Worm (Caenorhabditis elegans) whole organism, late embryonic: ENCODE measurements around the gene crls-1.
A peak's percentile ranks its signal among the peaks of the same experiment; 100 is the strongest.

Source experiments
- C08G9.2 ChIP-seq: sonication (generic microtip); optimal IDR thresholded peaks from 2 replicates; lab custom pipeline; 2016; ENCODE audit warnings: mild to moderate bottlenecking, missing genetic modification characterization, moderate library complexity, missing compliant biosample characterization
- C38D4.7 ChIP-seq: fragments of 200-800 bp; sonication (Bioruptor generic); optimal IDR thresholded peaks from 2 replicates; lab custom pipeline; 2018; ENCODE audit warnings: mild to moderate bottlenecking, missing genetic modification characterization, moderate library complexity, missing compliant biosample characterization
- F13H6.1 ChIP-seq: sonication (generic microtip); optimal IDR thresholded peaks from 2 replicates; lab custom pipeline; 2016; ENCODE audit warnings: missing genetic modification characterization, missing compliant biosample characterization
- K02D7.2 ChIP-seq: sonication (generic microtip); optimal IDR thresholded peaks from 2 replicates; lab custom pipeline; 2017; ENCODE audit warnings: mild to moderate bottlenecking, missing genetic modification characterization, missing compliant biosample characterization
- K09A11.1 ChIP-seq: sonication (generic microtip); optimal IDR thresholded peaks from 2 replicates; lab custom pipeline; 2017; ENCODE audit warnings: antibody characterized with exemption, mild to moderate bottlenecking, missing genetic modification characterization, missing compliant biosample characterization; ENCODE audit not compliant: insufficient read depth
- T23F11.4 ChIP-seq: fragments of 200-800 bp; sonication (Bioruptor generic); optimal IDR thresholded peaks from 2 replicates; lab custom pipeline; 2018; ENCODE audit warnings: mild to moderate bottlenecking, missing genetic modification characterization, missing compliant biosample characterization
- Y22D7AL.16 ChIP-seq: sonication (generic microtip); optimal IDR thresholded peaks from 2 replicates; lab custom pipeline; 2016; ENCODE audit warnings: missing genetic modification characterization, missing compliant biosample characterization
- ama-1 ChIP-seq: fragments of 150-350 bp; optimal IDR thresholded peaks from 2 replicates; lab custom pipeline; 2014
- ceh-14 ChIP-seq: sonication (generic microtip); optimal IDR thresholded peaks from 2 replicates; lab custom pipeline; 2016; ENCODE audit warnings: missing genotype, missing genetic modification characterization, missing compliant biosample characterization
- ceh-18 ChIP-seq: sonication (generic microtip); optimal IDR thresholded peaks from 2 replicates; lab custom pipeline; 2016; ENCODE audit warnings: missing genetic modification characterization, missing compliant biosample characterization
- ceh-19 ChIP-seq: fragments of 200-800 bp; sonication (Bioruptor generic); optimal IDR thresholded peaks from 2 replicates; lab custom pipeline; 2018; ENCODE audit warnings: mild to moderate bottlenecking, missing genetic modification characterization, missing compliant biosample characterization
- ceh-2 ChIP-seq: sonication (generic microtip); optimal IDR thresholded peaks from 2 replicates; lab custom pipeline; 2016; ENCODE audit warnings: missing genotype, missing genetic modification characterization, missing compliant biosample characterization
- ceh-24 ChIP-seq: sonication (generic microtip); optimal IDR thresholded peaks from 2 replicates; lab custom pipeline; 2016; ENCODE audit warnings: mild to moderate bottlenecking, missing genetic modification characterization, missing compliant biosample characterization
- ceh-31 ChIP-seq: sonication (generic microtip); optimal IDR thresholded peaks from 2 replicates; lab custom pipeline; 2016; ENCODE audit warnings: missing genetic modification characterization, missing compliant biosample characterization
- ceh-34 ChIP-seq: sonication (generic microtip); optimal IDR thresholded peaks from 2 replicates; lab custom pipeline; 2016; ENCODE audit warnings: mild to moderate bottlenecking, missing genetic modification characterization, missing compliant biosample characterization
- ceh-48 ChIP-seq: sonication (generic microtip); optimal IDR thresholded peaks from 2 replicates; lab custom pipeline; 2016; ENCODE audit warnings: missing genetic modification characterization, inconsistent platforms, missing compliant biosample characterization
- ceh-6 ChIP-seq: fragments of 200-800 bp; sonication (Bioruptor generic); optimal IDR thresholded peaks from 2 replicates; lab custom pipeline; 2018; ENCODE audit warnings: mild to moderate bottlenecking, missing genetic modification characterization, missing compliant biosample characterization
- che-1 ChIP-seq: sonication (generic microtip); optimal IDR thresholded peaks from 2 replicates; lab custom pipeline; 2016; ENCODE audit warnings: mild to moderate bottlenecking, missing genetic modification characterization, missing compliant biosample characterization
- elt-2 ChIP-seq: sonication (generic microtip); optimal IDR thresholded peaks from 2 replicates; lab custom pipeline; 2016; ENCODE audit warnings: missing genetic modification reagents, missing genetic modification characterization, missing compliant biosample characterization
- elt-4 ChIP-seq: sonication (generic microtip); optimal IDR thresholded peaks from 2 replicates; lab custom pipeline; 2016; ENCODE audit warnings: missing genetic modification characterization, missing compliant biosample characterization
- ets-4 ChIP-seq: sonication (generic microtip); optimal IDR thresholded peaks from 2 replicates; lab custom pipeline; 2016; ENCODE audit warnings: missing genetic modification characterization, missing compliant biosample characterization
- eyg-1 ChIP-seq: sonication (generic microtip); optimal IDR thresholded peaks from 2 replicates; lab custom pipeline; 2016; ENCODE audit warnings: missing genotype, missing genetic modification characterization, missing compliant biosample characterization
- fax-1 ChIP-seq: sonication (generic microtip); optimal IDR thresholded peaks from 2 replicates; lab custom pipeline; 2016; ENCODE audit warnings: missing genotype, missing genetic modification characterization, missing compliant biosample characterization
- fkh-6 ChIP-seq: sonication (generic microtip); optimal IDR thresholded peaks from 2 replicates; lab custom pipeline; 2016; ENCODE audit warnings: missing genetic modification characterization, missing compliant biosample characterization
- gmeb-2 ChIP-seq: sonication (generic microtip); optimal IDR thresholded peaks from 2 replicates; lab custom pipeline; 2016; ENCODE audit warnings: missing genetic modification characterization, inconsistent platforms, missing compliant biosample characterization
- hlh-13 ChIP-seq: fragments of 200-800 bp; sonication (Bioruptor generic); optimal IDR thresholded peaks from 2 replicates; lab custom pipeline; 2018; ENCODE audit warnings: mild to moderate bottlenecking, missing genetic modification characterization, missing compliant biosample characterization
- hlh-6 ChIP-seq: sonication (generic microtip); optimal IDR thresholded peaks from 2 replicates; lab custom pipeline; 2016; ENCODE audit warnings: missing genotype, missing genetic modification characterization, missing compliant biosample characterization
- hlh-8 ChIP-seq: sonication (generic microtip); optimal IDR thresholded peaks from 2 replicates; lab custom pipeline; 2016; ENCODE audit warnings: missing genotype, missing genetic modification characterization, missing compliant biosample characterization
- lim-6 ChIP-seq: sonication (generic microtip); optimal IDR thresholded peaks from 2 replicates; lab custom pipeline; 2016; ENCODE audit warnings: missing genetic modification characterization, missing compliant biosample characterization
- lin-11 ChIP-seq: fragments of 200-800 bp; sonication (Bioruptor generic); optimal IDR thresholded peaks from 2 replicates; lab custom pipeline; 2018; ENCODE audit warnings: mild to moderate bottlenecking, missing genetic modification characterization, missing compliant biosample characterization
- madf-2 ChIP-seq: sonication (generic microtip); optimal IDR thresholded peaks from 2 replicates; lab custom pipeline; 2017; ENCODE audit warnings: missing genetic modification characterization, missing compliant biosample characterization
- mec-3 ChIP-seq: sonication (generic microtip); optimal IDR thresholded peaks from 2 replicates; lab custom pipeline; 2016; ENCODE audit warnings: borderline replicate concordance, missing genetic modification characterization, missing compliant biosample characterization
- nfya-1 ChIP-seq: sonication (generic microtip); optimal IDR thresholded peaks from 2 replicates; lab custom pipeline; 2017; ENCODE audit warnings: missing genetic modification characterization, mild to moderate bottlenecking, missing compliant biosample characterization, antibody characterized with exemption, moderate library complexity
- npax-4 ChIP-seq: sonication (generic microtip); optimal IDR thresholded peaks from 2 replicates; lab custom pipeline; 2016; ENCODE audit warnings: missing genetic modification characterization, missing compliant biosample characterization
- pag-3 ChIP-seq: sonication (generic microtip); optimal IDR thresholded peaks from 2 replicates; lab custom pipeline; 2016; ENCODE audit warnings: missing compliant biosample characterization, missing genetic modification characterization, borderline replicate concordance
- pat-9 ChIP-seq: fragments of 200-800 bp; sonication (Bioruptor generic); optimal IDR thresholded peaks from 2 replicates; lab custom pipeline; 2018; ENCODE audit warnings: mild to moderate bottlenecking, missing genetic modification characterization, moderate library complexity, missing compliant biosample characterization
- pax-1 ChIP-seq: fragments of 150-350 bp; optimal IDR thresholded peaks from 2 replicates; lab custom pipeline; 2014; ENCODE audit warnings: missing biosample characterization, missing genetic modification characterization
- pha-2 ChIP-seq: sonication (generic microtip); optimal IDR thresholded peaks from 2 replicates; lab custom pipeline; 2017; ENCODE audit warnings: mild to moderate bottlenecking, missing genetic modification characterization, missing compliant biosample characterization
- pqm-1 ChIP-seq: sonication (generic microtip); optimal IDR thresholded peaks from 2 replicates; lab custom pipeline; 2016; ENCODE audit warnings: missing genetic modification characterization, missing compliant biosample characterization
- ref-2 ChIP-seq: sonication (generic microtip); optimal IDR thresholded peaks from 2 replicates; lab custom pipeline; 2016; ENCODE audit warnings: missing genetic modification characterization, missing compliant biosample characterization
- rnt-1 ChIP-seq: sonication (generic microtip); optimal IDR thresholded peaks from 2 replicates; lab custom pipeline; 2016; ENCODE audit warnings: missing genetic modification characterization, missing compliant biosample characterization
- sdc-2 ChIP-seq: sonication (generic microtip); optimal IDR thresholded peaks from 2 replicates; lab custom pipeline; 2016; ENCODE audit warnings: missing genotype, missing genetic modification characterization, missing compliant biosample characterization
- sox-4 ChIP-seq: sonication (generic microtip); optimal IDR thresholded peaks from 2 replicates; lab custom pipeline; 2017; ENCODE audit warnings: mild to moderate bottlenecking, missing genetic modification characterization, inconsistent platforms, missing compliant biosample characterization
- syd-9 ChIP-seq: sonication (generic microtip); optimal IDR thresholded peaks from 2 replicates; lab custom pipeline; 2016; ENCODE audit warnings: mild to moderate bottlenecking, missing genetic modification characterization, moderate library complexity, missing compliant biosample characterization
- tbx-2 ChIP-seq: sonication (generic microtip); optimal IDR thresholded peaks from 2 replicates; lab custom pipeline; 2016; ENCODE audit warnings: missing genetic modification characterization, missing compliant biosample characterization
- tbx-7 ChIP-seq: sonication (generic microtip); optimal IDR thresholded peaks from 2 replicates; lab custom pipeline; 2016; ENCODE audit warnings: missing genotype, missing genetic modification characterization, missing compliant biosample characterization
- ttx-3 ChIP-seq: sonication (generic microtip); optimal IDR thresholded peaks from 2 replicates; lab custom pipeline; 2016; ENCODE audit warnings: missing genetic modification reagents, missing genetic modification characterization, missing compliant biosample characterization
- unc-42 ChIP-seq: sonication (generic microtip); optimal IDR thresholded peaks from 2 replicates; lab custom pipeline; 2016; ENCODE audit warnings: missing genotype, missing genetic modification characterization, missing compliant biosample characterization
- unc-86 ChIP-seq: sonication (generic microtip); optimal IDR thresholded peaks from 2 replicates; lab custom pipeline; 2016; ENCODE audit warnings: missing genetic modification characterization, missing compliant biosample characterization
- zip-5 ChIP-seq: sonication (generic microtip); optimal IDR thresholded peaks from 2 replicates; lab custom pipeline; 2016; ENCODE audit warnings: missing genetic modification characterization, missing compliant biosample characterization
- ztf-16 ChIP-seq: sonication (generic microtip); optimal IDR thresholded peaks from 2 replicates; lab custom pipeline; 2017; ENCODE audit warnings: missing genetic modification characterization, missing compliant biosample characterization

The crls-1 gene

ce11 chrIII:936037-936507, 26.4 kb upstream of the crls-1 start, which contains the start of gene fbxa-55:
fbxa-55 (minus strand) TSS chrIII:936087.
- TF ChIP-seq npax-4 (tag; lab: Kevin White, UChicago) (no peak), pax-1 (tag; lab: Kevin White, UChicago) (no peak), ceh-24 (no peak), nfya-1 (tag; lab: Kevin White, UChicago) (no peak), elt-2 (tag; lab: Kevin White, UChicago) (no peak), K09A11.1 (tag; lab: Kevin White, UChicago) (no peak), ama-1 (lab: Kevin White, UChicago) (no peak)
- TF ChIP-seq, all 69 proteins: peak for 0

DNA sequence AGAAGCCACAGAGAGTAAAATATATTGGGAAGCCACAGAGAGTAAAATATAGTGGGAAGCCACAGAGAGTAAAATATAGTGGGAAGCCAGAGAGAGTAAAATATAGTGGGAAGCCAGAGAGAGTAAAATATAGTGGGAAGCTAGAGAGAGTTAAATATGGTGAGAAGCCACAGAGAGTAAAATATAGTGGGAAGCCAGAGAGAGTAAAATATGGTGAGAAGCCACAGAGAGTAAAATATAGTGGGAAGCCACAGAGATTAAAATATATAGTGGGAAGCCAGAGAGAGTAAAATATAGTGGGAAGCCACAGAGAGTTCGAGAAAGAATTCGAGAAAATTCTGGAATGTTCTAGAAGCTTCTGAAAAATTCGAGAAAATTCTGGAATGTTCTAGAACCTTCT, 21.7 kb upstream of the crls-1 start:
- TF ChIP-seq unc-86 (tag; lab: Kevin White, UChicago): peak; percentile 35
- peak; percentile 97 for TF ChIP-seq tbx-2
- peak; percentile 84 for TF ChIP-seq K02D7.2 (tag; lab: Kevin White, UChicago)
- peak; percentile 94 for TF ChIP-seq sox-4
- TF ChIP-seq ttx-3 (tag; lab: Kevin White, UChicago): peak; percentile 41
- TF ChIP-seq lim-6 (tag; lab: Kevin White, UChicago): peak; percentile 91
- peak; percentile 62 for TF ChIP-seq tbx-7 (tag; lab: Kevin White, UChicago)
- peak; percentile 91 for TF ChIP-seq hlh-8 (tag; lab: Kevin White, UChicago)
- peak; percentile 83 for TF ChIP-seq ceh-14 (tag; lab: Kevin White, UChicago)
- TF ChIP-seq ceh-2 (tag; lab: Kevin White, UChicago): peak; percentile 45
- peak; percentile 95 for TF ChIP-seq hlh-13 (GFP tag; lab: Kevin White, UChicago)
- TF ChIP-seq fkh-6 (tag; lab: Kevin White, UChicago): peak; percentile 90
- peak; percentile 12 for TF ChIP-seq ceh-24
- TF ChIP-seq ceh-34 (tag; lab: Kevin White, UChicago): peak; percentile 84
- peak; percentile 94 for TF ChIP-seq lin-11 (tag; lab: Kevin White, UChicago)
- peak; percentile 63 for TF ChIP-seq syd-9 (tag; lab: Kevin White, UChicago)
- TF ChIP-seq C08G9.2 (tag; lab: Kevin White, UChicago): peak; percentile 76
- TF ChIP-seq hlh-6 (tag; lab: Kevin White, UChicago): peak; percentile 88
- TF ChIP-seq fax-1: peak; percentile 79
- TF ChIP-seq F13H6.1 (tag; lab: Kevin White, UChicago): peak; percentile 79
- peak; percentile 19 for TF ChIP-seq elt-2 (tag; lab: Kevin White, UChicago)
- TF ChIP-seq gmeb-2 (tag; lab: Kevin White, UChicago): peak; percentile 80
- TF ChIP-seq che-1 (tag; lab: Kevin White, UChicago): peak; percentile 84
- peak; percentile 79 for TF ChIP-seq npax-4 (tag; lab: Kevin White, UChicago)
- TF ChIP-seq sdc-2 (tag; lab: Kevin White, UChicago): peak; percentile 72
- peak; percentile 32 for TF ChIP-seq ceh-6 (GFP tag; lab: Kevin White, UChicago)
- peak; percentile 53 for TF ChIP-seq ref-2
- TF ChIP-seq T23F11.4 (GFP tag; lab: Kevin White, UChicago): peak; percentile 56
- peak; percentile 97 for TF ChIP-seq pag-3 (tag; lab: Kevin White, UChicago)
- peak; percentile 67 for TF ChIP-seq unc-42 (tag; lab: Kevin White, UChicago)
- TF ChIP-seq Y22D7AL.16 (tag; lab: Kevin White, UChicago): peak; percentile 97
- peak; percentile 97 for TF ChIP-seq madf-2 (tag; lab: Kevin White, UChicago)
- TF ChIP-seq ceh-48 (tag; lab: Kevin White, UChicago): peak; percentile 74
- TF ChIP-seq ceh-19: peak; percentile 91
- peak; percentile 42 for TF ChIP-seq ztf-16
- TF ChIP-seq mec-3 (tag; lab: Kevin White, UChicago): peak; percentile 76
- TF ChIP-seq ceh-31 (tag; lab: Kevin White, UChicago): peak; percentile 81
- TF ChIP-seq pat-9 (tag; lab: Kevin White, UChicago): peak; percentile 89
- peak; percentile 83 for TF ChIP-seq ets-4 (tag; lab: Kevin White, UChicago)
- peak; percentile 66 for TF ChIP-seq C38D4.7
- TF ChIP-seq elt-4 (tag; lab: Kevin White, UChicago): peak; percentile 97
- TF ChIP-seq zip-5: peak; percentile 34
- peak; percentile 96 for TF ChIP-seq pqm-1 (tag; lab: Kevin White, UChicago)
- TF ChIP-seq rnt-1: peak; percentile 65
- peak; percentile 34 for TF ChIP-seq ceh-18 (tag; lab: Kevin White, UChicago)
- TF ChIP-seq eyg-1 (tag; lab: Kevin White, UChicago): peak; percentile 57
- peak; percentile 18 for TF ChIP-seq pha-2 (tag; lab: Kevin White, UChicago)
- TF ChIP-seq, all 69 proteins: peak for 47; not testable (repeated sequence) for 22
